Worm (Caenorhabditis elegans) whole organism, young adult: ENCODE data around the gene Y82E9BR.17.

ENCODE experiments used
- B0035.1 ChIP-seq: sonication (generic microtip); optimal IDR thresholded peaks from 2 replicates; lab custom pipeline; 2016; ENCODE audit warnings: missing genetic modification characterization, mild to moderate bottlenecking, missing compliant biosample characterization, missing genotype, missing genetic modification reagents
- F10E7.11 ChIP-seq: sonication (generic microtip); optimal IDR thresholded peaks from 2 replicates; lab custom pipeline; 2017; ENCODE audit warnings: mild to moderate bottlenecking, missing genetic modification characterization, moderate library complexity, missing compliant biosample characterization
- F23B12.7 ChIP-seq: sonication (generic microtip); optimal IDR thresholded peaks from 2 replicates; lab custom pipeline; 2017; ENCODE audit warnings: missing genetic modification characterization, mild to moderate bottlenecking, missing compliant biosample characterization, antibody characterized with exemption, moderate library complexity; ENCODE audit not compliant: insufficient read depth
- F39B2.1 ChIP-seq: fragments of 200-800 bp; sonication (Bioruptor generic); IDR thresholded peaks from 2 replicates; pipeline ENCODE4 v1.3.6; 2022; ENCODE audit warnings: missing genetic modification reagents, missing genetic modification characterization, missing compliant biosample characterization
- F55B11.4 ChIP-seq: sonication (generic microtip); optimal IDR thresholded peaks from 2 replicates; lab custom pipeline; 2016; ENCODE audit warnings: missing compliant biosample characterization, missing genetic modification characterization, borderline replicate concordance; ENCODE audit not compliant: insufficient read depth
- F57C9.4 ChIP-seq: sonication (generic microtip); optimal IDR thresholded peaks from 2 replicates; lab custom pipeline; 2017; ENCODE audit warnings: mild to moderate bottlenecking, missing genetic modification characterization, missing compliant biosample characterization
- K12H6.12 ChIP-seq: fragments of 200-800 bp; sonication (Bioruptor generic); optimal IDR thresholded peaks from 2 replicates; lab custom pipeline; 2018; ENCODE audit warnings: mild to moderate bottlenecking, missing genetic modification characterization, missing compliant biosample characterization
- T26A5.8 ChIP-seq: sonication (generic microtip); optimal IDR thresholded peaks from 2 replicates; lab custom pipeline; 2016; ENCODE audit warnings: missing genetic modification characterization, missing compliant biosample characterization
- Y56A3A.18 ChIP-seq: fragments of 200-800 bp; sonication (Bioruptor generic); IDR thresholded peaks from 2 replicates; pipeline ENCODE4 v1.3.6; 2022; ENCODE audit warnings: missing genetic modification reagents, missing genetic modification characterization, missing compliant biosample characterization
- Y67H2A.10 ChIP-seq: fragments of 200-800 bp; sonication (Bioruptor generic); conservative IDR thresholded peaks from 2 replicates; pipeline ENCODE4 v1.3.6; 2022; ENCODE audit warnings: missing genetic modification reagents, missing genetic modification characterization, missing compliant biosample characterization
- attf-5 ChIP-seq: fragments of 200-800 bp; sonication (Bioruptor generic); optimal IDR thresholded peaks from 2 replicates; lab custom pipeline; 2018; ENCODE audit warnings: mild to moderate bottlenecking, missing genetic modification characterization, missing compliant biosample characterization
- ceh-58 ChIP-seq: fragments of 200-800 bp; sonication (Bioruptor generic); IDR thresholded peaks from 2 replicates; pipeline ENCODE4 v1.3.6; 2022; ENCODE audit warnings: missing genetic modification characterization, missing compliant biosample characterization
- madf-6 ChIP-seq: fragments of 200-800 bp; sonication (Bioruptor generic); IDR thresholded peaks from 2 replicates; pipeline ENCODE4 v1.3.6; 2022; ENCODE audit warnings: missing genetic modification reagents, missing genetic modification characterization, missing compliant biosample characterization
- madf-8 ChIP-seq: fragments of 200-800 bp; sonication (Bioruptor generic); conservative IDR thresholded peaks from 2 replicates; pipeline ENCODE4 v1.3.6; 2022; ENCODE audit warnings: missing genetic modification reagents, missing genetic modification characterization, missing compliant biosample characterization
- nfyb-1 ChIP-seq: fragments of 200-800 bp; sonication (Bioruptor generic); IDR thresholded peaks from 2 replicates; pipeline ENCODE4 v1.3.6; 2022; ENCODE audit warnings: missing genetic modification reagents, missing genetic modification characterization, missing compliant biosample characterization
- nhr-27 ChIP-seq: fragments of 200-800 bp; sonication (Bioruptor generic); optimal IDR thresholded peaks from 2 replicates; lab custom pipeline; 2018; ENCODE audit warnings: mild to moderate bottlenecking, missing genetic modification characterization, moderate library complexity, missing compliant biosample characterization
- nhr-80 ChIP-seq: sonication (generic microtip); optimal IDR thresholded peaks from 2 replicates; lab custom pipeline; 2016; ENCODE audit warnings: missing genetic modification characterization, missing compliant biosample characterization
- rpc-1 ChIP-seq, 2 experiments: fragments of 150-350 bp in 1 of 2; sonication (generic microtip) in 1 of 2; optimal IDR thresholded peaks; 2 replicates each; lab custom pipeline; 2014 to 2018; ENCODE audit warnings: missing biosample characterization in 1 of 2, missing genetic modification characterization in 1 of 2, missing genetic modification reagents in 1 of 2, missing genotype in 1 of 2
- snpc-1.3 ChIP-seq: sonication (generic microtip); optimal IDR thresholded peaks from 2 replicates; lab custom pipeline; 2017; ENCODE audit warnings: missing genetic modification characterization, mild to moderate bottlenecking, missing compliant biosample characterization, antibody characterized with exemption, moderate library complexity, missing genotype, missing genetic modification reagents; ENCODE audit not compliant: insufficient read depth
- unc-130 ChIP-seq: sonication (generic microtip); optimal IDR thresholded peaks from 2 replicates; lab custom pipeline; 2016; ENCODE audit warnings: missing genetic modification reagents, missing genetic modification characterization, missing compliant biosample characterization
- zfh-2 ChIP-seq: fragments of 200-800 bp; sonication (Bioruptor generic); conservative IDR thresholded peaks from 2 replicates; pipeline ENCODE4 v1.3.6; 2022; ENCODE audit warnings: missing genetic modification reagents, missing genetic modification characterization, missing compliant biosample characterization
- zim-3 ChIP-seq: sonication (generic microtip); optimal IDR thresholded peaks from 2 replicates; lab custom pipeline; 2017; ENCODE audit warnings: mild to moderate bottlenecking, missing genetic modification characterization, moderate library complexity, missing compliant biosample characterization
- ztf-18 ChIP-seq: sonication (generic microtip); optimal IDR thresholded peaks from 2 replicates; lab custom pipeline; 2016; ENCODE audit warnings: missing genotype, mild to moderate bottlenecking, missing genetic modification characterization, missing compliant biosample characterization
- ztf-22 ChIP-seq: fragments of 200-800 bp; sonication (Bioruptor generic); optimal IDR thresholded peaks from 2 replicates; lab custom pipeline; 2018; ENCODE audit warnings: mild to moderate bottlenecking, missing genetic modification characterization, moderate library complexity, missing compliant biosample characterization
- ztf-26 ChIP-seq: sonication (generic microtip); optimal IDR thresholded peaks from 2 replicates; lab custom pipeline; 2017; ENCODE audit warnings: missing genetic modification characterization, missing compliant biosample characterization

Gene Y82E9BR.17

DNA sequence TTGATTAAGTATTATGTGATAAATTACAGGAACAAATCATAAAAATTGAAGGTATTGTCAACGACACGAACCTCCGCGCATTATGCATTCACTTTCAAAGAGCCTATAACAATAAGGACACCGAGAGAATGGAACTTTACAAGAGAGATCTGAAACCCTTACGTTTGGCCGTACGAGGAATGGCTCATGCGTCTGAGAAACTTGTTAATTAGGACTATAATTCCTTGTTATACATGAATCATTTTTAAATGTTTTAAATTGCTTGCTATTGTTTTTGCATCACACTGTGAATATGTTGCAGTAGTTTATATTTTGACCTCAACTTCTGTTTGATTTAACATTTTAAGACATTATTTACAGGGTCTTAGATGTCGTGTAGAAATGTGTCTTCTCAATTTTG lies 52.5 kb downstream of the Y82E9BR.17 start, which contains the start of gene pals-18:
Gene pals-18, plus strand, starts transcription at position 301 of the 400 bp plus-strand sequence.
- no peak for TF ChIP-seq K12H6.12
- TF ChIP-seq madf-6 (GFP tag; lab: Robert Waterston, UW): no peak
- no peak for TF ChIP-seq zim-3
- no peak for TF ChIP-seq T26A5.8 (tag; lab: Kevin White, UChicago)
- TF ChIP-seq zfh-2 (GFP tag; lab: Robert Waterston, UW): no peak
- no peak for TF ChIP-seq snpc-1.3 (tag; lab: Kevin White, UChicago)
- TF ChIP-seq attf-5 (GFP tag; lab: Kevin White, UChicago): no peak
- TF ChIP-seq F55B11.4 (tag; lab: Kevin White, UChicago): no peak
- no peak for TF ChIP-seq ceh-58 (GFP tag; lab: Robert Waterston, UW)
- TF ChIP-seq rpc-1 (optimal IDR thresholded peaks at IDR 0.05; lab: Kevin White, UChicago): no peak
- TF ChIP-seq rpc-1 (tag; optimal IDR thresholded peaks at IDR 0.05; lab: Kevin White, UChicago): no peak
- no peak for TF ChIP-seq nhr-27
- TF ChIP-seq F23B12.7 (tag; lab: Kevin White, UChicago): no peak
- no peak for TF ChIP-seq Y56A3A.18 (GFP tag; lab: Robert Waterston, UW)
- TF ChIP-seq F39B2.1 (GFP tag; lab: Robert Waterston, UW): no peak
- TF ChIP-seq F57C9.4: no peak
- no peak for TF ChIP-seq madf-8 (GFP tag; lab: Robert Waterston, UW)
- no peak for TF ChIP-seq ztf-26 (tag; lab: Kevin White, UChicago)
- no peak for TF ChIP-seq unc-130

- TF ChIP-seq ztf-22 (GFP tag; lab: Kevin White, UChicago): no peak
- TF ChIP-seq nhr-80: peak; percentile 69
Observed at ce11 chrIII:1401497-1401990, 54.0 kb downstream of the Y82E9BR.17 start, which contains the start of gene pals-19. Gene pals-19, plus strand, starts transcription at chrIII:1401940.

ce11 chrIII:1399670-1400069 lies 55.9 kb downstream of the Y82E9BR.17 start, which contains the start of gene pals-16:
Gene pals-16, plus strand, starts transcription at chrIII:1399970.
- TF ChIP-seq B0035.1: no peak
- TF ChIP-seq zim-3: no peak
- no peak for TF ChIP-seq F10E7.11
- no peak for TF ChIP-seq nfyb-1 (GFP tag; lab: Robert Waterston, UW)
- no peak for TF ChIP-seq ztf-18 (tag; lab: Kevin White, UChicago)
- TF ChIP-seq ztf-22 (GFP tag; lab: Kevin White, UChicago): no peak

ce11 chrIII:1398183-1398582 lies 57.4 kb downstream of the Y82E9BR.17 start:
- TF ChIP-seq nhr-80 (peak; percentile 38), Y67H2A.10 (GFP tag; lab: Robert Waterston, UW) (no peak)
